Fruit fly (Drosophila melanogaster) whole organism, embryonic: Measurements from ENCODE around the gene CG31548.
A peak's percentile ranks its signal among the peaks of the same experiment; 100 is the strongest.

Experiments
- Aef1 ChIP-seq: fragments of 200-800 bp; sonication (Bioruptor generic); IDR thresholded peaks from 3 replicates; pipeline ENCODE4 v1.3.6; 2022; ENCODE audit warnings: missing biosample characterization, missing genetic modification characterization
- B-H2 ChIP-seq: fragments of 200-800 bp; sonication (Bioruptor generic); optimal IDR thresholded peaks from 2 replicates; lab custom pipeline; 2018; ENCODE audit warnings: missing biosample characterization, mild to moderate bottlenecking, missing genetic modification characterization
- CG12744 ChIP-seq: fragments of 200-800 bp; sonication (Bioruptor generic); optimal IDR thresholded peaks from 2 replicates; lab custom pipeline; 2016; ENCODE audit warnings: missing biosample characterization, missing genetic modification characterization
- CG13296 ChIP-seq: fragments of 200-800 bp; sonication (Bioruptor generic); optimal IDR thresholded peaks from 3 replicates; lab custom pipeline; 2018; ENCODE audit warnings: missing biosample characterization, mild to moderate bottlenecking, missing genetic modification characterization
- CG15479 ChIP-seq: fragments of 200-800 bp; sonication (Bioruptor generic); optimal IDR thresholded peaks from 3 replicates; lab custom pipeline; 2019; ENCODE audit warnings: missing biosample characterization, mild to moderate bottlenecking, missing genetic modification characterization, moderate library complexity
- CG15514 ChIP-seq: fragments of 200-800 bp; sonication (Bioruptor generic); optimal IDR thresholded peaks from 3 replicates; lab custom pipeline; 2017; ENCODE audit warnings: missing biosample characterization, missing genetic modification characterization, mild to moderate bottlenecking, moderate library complexity, missing genetic modification reagents
- CG16779 ChIP-seq: fragments of 200-800 bp; sonication (Bioruptor generic); IDR thresholded peaks from 2 replicates; pipeline ENCODE4 v1.3.6; 2022; ENCODE audit warnings: missing biosample characterization, missing genetic modification characterization
- CG18764 ChIP-seq: fragments of 200-800 bp; sonication (Bioruptor generic); optimal IDR thresholded peaks from 3 replicates; lab custom pipeline; 2016; ENCODE audit warnings: missing biosample characterization, missing genetic modification characterization
- CG2202 ChIP-seq: fragments of 200-800 bp; sonication (Bioruptor generic); optimal IDR thresholded peaks from 2 replicates; lab custom pipeline; 2018; ENCODE audit warnings: missing biosample characterization, mild to moderate bottlenecking, missing genetic modification characterization
- CG33557 ChIP-seq: fragments of 200-800 bp; sonication (Bioruptor generic); optimal IDR thresholded peaks from 2 replicates; lab custom pipeline; 2019; ENCODE audit warnings: missing biosample characterization, mild to moderate bottlenecking, missing genetic modification characterization, moderate library complexity
- CG4404 ChIP-seq: fragments of 200-800 bp; sonication (Bioruptor generic); IDR thresholded peaks from 2 replicates; pipeline ENCODE4 v1.3.6; 2022; ENCODE audit warnings: missing biosample characterization, missing genetic modification characterization
- CG4424 ChIP-seq: fragments of 200-800 bp; sonication (Bioruptor generic); optimal IDR thresholded peaks from 3 replicates; lab custom pipeline; 2016; ENCODE audit warnings: missing biosample characterization, missing genetic modification characterization
- CG6175 ChIP-seq: fragments of 200-800 bp; sonication (Bioruptor generic); IDR thresholded peaks from 3 replicates; pipeline ENCODE4 v1.3.6; 2022; ENCODE audit warnings: missing biosample characterization, missing genetic modification characterization
- CG6813 ChIP-seq: fragments of 200-800 bp; sonication (Bioruptor generic); optimal IDR thresholded peaks from 2 replicates; lab custom pipeline; 2017; ENCODE audit warnings: missing biosample characterization, missing genetic modification characterization, mild to moderate bottlenecking, moderate library complexity, missing genetic modification reagents
- CG8281 ChIP-seq: fragments of 200-800 bp; sonication (Bioruptor generic); optimal IDR thresholded peaks from 2 replicates; lab custom pipeline; 2018; ENCODE audit warnings: missing biosample characterization, mild to moderate bottlenecking, missing genetic modification characterization, moderate library complexity
- CG8924 ChIP-seq: fragments of 200-800 bp; optimal IDR thresholded peaks from 3 replicates; lab custom pipeline; 2019; ENCODE audit warnings: missing biosample characterization, mild to moderate bottlenecking, missing genetic modification characterization, moderate library complexity
- CG9609 ChIP-seq: fragments of 200-800 bp; sonication (Bioruptor generic); optimal IDR thresholded peaks from 3 replicates; lab custom pipeline; 2016; ENCODE audit warnings: missing biosample characterization, missing genetic modification characterization
- D ChIP-seq, 2 experiments: fragments of 200-800 bp in 1 of 2; fragments of >200 bp in 1 of 2; sonication (Bioruptor generic) in 1 of 2; optimal IDR thresholded peaks; 2 replicates in 1 of 2; 3 replicates in 1 of 2; lab custom pipeline; 2017; ENCODE audit warnings: mild to moderate bottlenecking in 1 of 2, missing biosample characterization in 1 of 2, missing genetic modification characterization in 1 of 2, missing genetic modification reagents in 1 of 2
- Dbx ChIP-seq: fragments of 200-800 bp; sonication (Bioruptor generic); IDR thresholded peaks from 3 replicates; pipeline ENCODE4 v1.3.6; 2022; ENCODE audit warnings: missing biosample characterization, missing genetic modification characterization
- Dll ChIP-seq: fragments of 200-800 bp; sonication (Bioruptor generic); IDR thresholded peaks from 4 replicates; pipeline ENCODE4 v1.3.6; 2022; ENCODE audit warnings: missing biosample characterization, missing genetic modification characterization; ENCODE audit not compliant: partially characterized antibody
- GATAe ChIP-seq: fragments of 200-800 bp; sonication (Bioruptor generic); conservative IDR thresholded peaks from 2 replicates; pipeline ENCODE4 v1.3.6; 2022; ENCODE audit warnings: missing biosample characterization, missing genetic modification characterization
- Hr39 ChIP-seq: fragments of >200 bp; optimal IDR thresholded peaks from 2 replicates; lab custom pipeline; 2017
- Lpt ChIP-seq: fragments of >200 bp; optimal IDR thresholded peaks from 2 replicates; lab custom pipeline; 2018; ENCODE audit warnings: missing biosample characterization, missing genetic modification characterization
- NC2α ChIP-seq: fragments of 200-800 bp; sonication (Bioruptor generic); optimal IDR thresholded peaks from 2 replicates; lab custom pipeline; 2016; ENCODE audit warnings: missing biosample characterization, missing genetic modification characterization
- Opbp ChIP-seq: fragments of 200-800 bp; sonication (Bioruptor generic); IDR thresholded peaks from 3 replicates; pipeline ENCODE4 v1.3.6; 2022; ENCODE audit warnings: missing biosample characterization, missing genetic modification characterization; ENCODE audit not compliant: partially characterized antibody
- Tbp ChIP-seq: fragments of >200 bp; optimal IDR thresholded peaks from 2 replicates; lab custom pipeline; 2018; ENCODE audit warnings: missing biosample characterization, missing genetic modification characterization
- ap ChIP-seq: fragments of 200-800 bp; sonication (Bioruptor generic); IDR thresholded peaks from 2 replicates; pipeline ENCODE4 v1.3.6; 2022; ENCODE audit warnings: missing biosample characterization, missing genetic modification characterization
- ara ChIP-seq: fragments of 200-800 bp; sonication (Bioruptor generic); IDR thresholded peaks from 2 replicates; pipeline ENCODE4 v1.3.6; 2022; ENCODE audit warnings: missing biosample characterization, missing genetic modification characterization
- ash1 ChIP-seq: fragments of 200-800 bp; sonication (Bioruptor generic); optimal IDR thresholded peaks from 2 replicates; lab custom pipeline; 2018; ENCODE audit warnings: missing biosample characterization, mild to moderate bottlenecking, missing genetic modification characterization
- az2 ChIP-seq: fragments of 200-800 bp; sonication (Bioruptor generic); optimal IDR thresholded peaks from 3 replicates; lab custom pipeline; 2016; ENCODE audit warnings: missing biosample characterization, missing genetic modification characterization
- chm ChIP-seq: fragments of 200-800 bp; sonication (Bioruptor generic); IDR thresholded peaks from 2 replicates; pipeline ENCODE4 v1.3.6; 2022; ENCODE audit warnings: missing biosample characterization, missing genetic modification characterization
- chn ChIP-seq: fragments of 200-800 bp; sonication (Bioruptor generic); optimal IDR thresholded peaks from 2 replicates; lab custom pipeline; 2016; ENCODE audit warnings: missing biosample characterization, missing genetic modification characterization
- crol ChIP-seq: fragments of 200-800 bp; sonication (Bioruptor generic); IDR thresholded peaks from 2 replicates; pipeline ENCODE4 v1.3.6; 2022; ENCODE audit warnings: missing biosample characterization, missing genetic modification characterization
- da ChIP-seq: fragments of 200-800 bp; sonication (Bioruptor generic); optimal IDR thresholded peaks from 2 replicates; lab custom pipeline; 2016; ENCODE audit warnings: missing biosample characterization, missing genetic modification characterization
- dmrt11E ChIP-seq: fragments of 200-800 bp; sonication (Bioruptor generic); optimal IDR thresholded peaks from 3 replicates; lab custom pipeline; 2018; ENCODE audit warnings: missing biosample characterization, mild to moderate bottlenecking, missing genetic modification characterization, moderate library complexity
- fd102C ChIP-seq: fragments of 200-800 bp; sonication (Bioruptor generic); optimal IDR thresholded peaks from 2 replicates; lab custom pipeline; 2018; ENCODE audit warnings: missing biosample characterization, mild to moderate bottlenecking, missing genetic modification characterization, moderate library complexity
- fd3F ChIP-seq: fragments of 200-800 bp; sonication (Bioruptor generic); optimal IDR thresholded peaks from 2 replicates; lab custom pipeline; 2018; ENCODE audit warnings: missing biosample characterization, mild to moderate bottlenecking, missing genetic modification characterization, moderate library complexity
- gcm2 ChIP-seq: fragments of 200-800 bp; sonication (Bioruptor generic); optimal IDR thresholded peaks from 2 replicates; lab custom pipeline; 2016; ENCODE audit warnings: missing biosample characterization, missing genetic modification characterization
- hbn ChIP-seq: fragments of 200-800 bp; sonication (Bioruptor generic); IDR thresholded peaks from 2 replicates; pipeline ENCODE4 v1.3.6; 2022; ENCODE audit warnings: missing biosample characterization, missing genetic modification characterization; ENCODE audit not compliant: partially characterized antibody
- nerfin-1 ChIP-seq: fragments of 200-800 bp; sonication (Bioruptor generic); optimal IDR thresholded peaks from 3 replicates; lab custom pipeline; 2019; ENCODE audit warnings: missing biosample characterization, mild to moderate bottlenecking, missing genetic modification characterization, moderate library complexity
- pros ChIP-seq: fragments of 200-800 bp; sonication (Bioruptor generic); optimal IDR thresholded peaks from 3 replicates; lab custom pipeline; 2019; ENCODE audit warnings: missing biosample characterization, mild to moderate bottlenecking, missing genetic modification characterization, moderate library complexity
- row ChIP-seq: fragments of 200-800 bp; sonication (Bioruptor generic); IDR thresholded peaks from 3 replicates; pipeline ENCODE4 v1.3.6; 2022; ENCODE audit warnings: missing biosample characterization, missing genetic modification characterization
- sd ChIP-seq: fragments of 200-800 bp; sonication (Bioruptor generic); optimal IDR thresholded peaks from 3 replicates; lab custom pipeline; 2018; ENCODE audit warnings: missing biosample characterization, mild to moderate bottlenecking, missing genetic modification characterization, moderate library complexity
- sens-2 ChIP-seq: fragments of 200-800 bp; sonication (Bioruptor generic); IDR thresholded peaks from 2 replicates; pipeline ENCODE4 v1.3.6; 2022; ENCODE audit warnings: missing biosample characterization, missing genetic modification characterization
- sim ChIP-seq: fragments of 200-800 bp; sonication (Bioruptor generic); IDR thresholded peaks from 2 replicates; pipeline ENCODE4 v1.3.6; 2022; ENCODE audit warnings: missing biosample characterization, missing genetic modification characterization
- twi ChIP-seq: fragments of 200-800 bp; optimal IDR thresholded peaks from 2 replicates; lab custom pipeline; 2019; ENCODE audit warnings: missing biosample characterization, mild to moderate bottlenecking, missing genetic modification characterization, moderate library complexity
- unpg ChIP-seq: fragments of 200-800 bp; sonication (Bioruptor generic); optimal IDR thresholded peaks from 3 replicates; lab custom pipeline; 2018; ENCODE audit warnings: missing biosample characterization, mild to moderate bottlenecking, missing genetic modification characterization, moderate library complexity
- zen ChIP-seq: fragments of 200-800 bp; sonication (Bioruptor generic); optimal IDR thresholded peaks from 3 replicates; lab custom pipeline; 2018; ENCODE audit warnings: missing biosample characterization, mild to moderate bottlenecking, missing genetic modification characterization, moderate library complexity
- zen2 ChIP-seq: fragments of 200-800 bp; sonication (Bioruptor generic); IDR thresholded peaks from 3 replicates; pipeline ENCODE4 v1.3.6; 2022; ENCODE audit warnings: missing biosample characterization, missing genetic modification characterization; ENCODE audit not compliant: partially characterized antibody

Gene CG31548

DNA sequence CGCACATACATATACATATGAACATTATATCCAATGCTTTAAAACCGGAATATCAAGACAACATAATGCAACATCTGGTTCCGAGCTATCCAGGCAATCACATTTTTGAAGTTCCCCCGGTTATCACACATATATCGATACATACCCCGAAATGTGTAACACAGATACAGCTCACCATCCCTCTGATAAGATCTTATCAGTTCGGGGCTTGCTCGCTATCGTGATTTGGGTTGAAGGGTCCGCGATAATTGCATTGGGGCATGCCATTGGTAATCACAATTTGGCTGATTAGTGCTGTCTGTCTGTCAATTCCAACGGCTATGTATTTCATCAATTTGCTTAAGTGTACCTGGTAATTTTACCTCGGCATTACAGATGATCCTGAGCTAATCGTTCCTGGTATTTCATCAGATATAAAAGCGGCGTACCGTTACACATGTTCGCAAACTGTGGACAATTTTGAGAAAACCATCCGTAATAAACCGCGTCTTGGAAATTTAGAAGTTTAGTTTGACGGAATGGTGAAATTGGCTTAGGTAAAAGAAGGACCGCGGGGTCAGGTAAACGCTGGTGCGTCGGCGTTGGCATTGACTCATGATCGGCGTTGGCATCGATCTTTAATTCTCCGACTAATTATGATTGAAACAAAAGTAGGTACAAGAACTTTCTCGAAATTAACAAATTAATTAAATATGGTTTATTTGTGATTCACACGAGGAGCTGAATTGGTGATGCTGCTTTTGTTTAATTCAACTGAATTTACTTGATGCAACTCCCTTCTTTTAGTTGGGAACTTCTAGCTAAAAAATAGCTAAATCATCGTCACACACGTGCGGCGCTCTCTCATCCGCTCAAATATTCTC is 35.4 kb upstream of the CG31548 start (continued):
- TF ChIP-seq zen2 (GFP tag; lab: Robert Waterston, UW) (no peak), fd102C (GFP tag; lab: Kevin White, UChicago) (no peak), Dll (GFP tag; lab: Robert Waterston, UW) (0 out of 4 replicates have a peak, but pooled peaks have one; percentile 28), CG6175 (GFP tag; lab: Robert Waterston, UW) (no peak), Lpt (no peak), pros (GFP tag; lab: Kevin White, UChicago) (no peak), Tbp (GFP tag; lab: Kevin White, UChicago) (no peak), gcm2 (GFP tag; lab: Kevin White, UChicago) (peak; percentile 58), CG18764 (GFP tag; lab: Kevin White, UChicago) (no peak), NC2α (GFP tag; lab: Kevin White, UChicago) (no peak), CG15479 (GFP tag; lab: Kevin White, UChicago) (peak; percentile 90), CG16779 (GFP tag; lab: Robert Waterston, UW) (no peak), CG4424 (no peak), sd (tag; lab: Kevin White, UChicago) (peak; percentile 59), zen (tag; lab: Kevin White, UChicago) (peak; percentile 76), CG6813 (no peak), sens-2 (GFP tag; lab: Robert Waterston, UW) (0 out of 2 replicates have a peak, but pooled peaks have one; percentile 9), unpg (GFP tag; lab: Kevin White, UChicago) (no peak), fd3F (GFP tag; lab: Kevin White, UChicago) (no peak), chm (GFP tag; lab: Robert Waterston, UW) (no peak), row (GFP tag; lab: Robert Waterston, UW) (peak; percentile 79), Opbp (no peak), CG13296 (no peak), dmrt11E (tag; lab: Kevin White, UChicago) (no peak), sim (GFP tag; lab: Robert Waterston, UW) (no peak), CG2202 (no peak), D (optimal IDR thresholded peaks at IDR 0.05; lab: Kevin White, UChicago) (no peak), D (GFP tag; optimal IDR thresholded peaks at IDR 0.05; lab: Kevin White, UChicago) (no peak), CG8281 (tag; lab: Kevin White, UChicago) (peak; percentile 14), hbn (GFP tag; lab: Robert Waterston, UW) (0 out of 2 replicates have a peak, but pooled peaks have one; percentile 24), Hr39 (lab: Kevin White, UChicago) (no peak), Aef1 (GFP tag; lab: Robert Waterston, UW) (no peak), az2 (no peak), ara (GFP tag; lab: Robert Waterston, UW) (no peak), chn (GFP tag; lab: Kevin White, UChicago) (no peak), ap (GFP tag; lab: Robert Waterston, UW) (no peak), crol (GFP tag; lab: Robert Waterston, UW) (no peak), CG33557 (GFP tag; lab: Kevin White, UChicago) (no peak), nerfin-1 (tag; lab: Kevin White, UChicago) (peak; percentile 5), CG8924 (tag; lab: Kevin White, UChicago) (no peak), CG15514 (GFP tag; lab: Kevin White, UChicago) (no peak), da (GFP tag; lab: Kevin White, UChicago) (no peak), ash1 (GFP tag; lab: Kevin White, UChicago) (no peak), B-H2 (no peak), GATAe (GFP tag; lab: Robert Waterston, UW) (peak; percentile 61; the same call in 1 of the 2 replicates), CG12744 (no peak), twi (tag; lab: Kevin White, UChicago) (peak; percentile 74), CG4404 (no peak), CG9609 (GFP tag; lab: Kevin White, UChicago) (no peak), Dbx (GFP tag; lab: Robert Waterston, UW) (no peak)
